Worm (Caenorhabditis elegans): Measurements from ENCODE around the gene Y57G11C.14.

DNA sequence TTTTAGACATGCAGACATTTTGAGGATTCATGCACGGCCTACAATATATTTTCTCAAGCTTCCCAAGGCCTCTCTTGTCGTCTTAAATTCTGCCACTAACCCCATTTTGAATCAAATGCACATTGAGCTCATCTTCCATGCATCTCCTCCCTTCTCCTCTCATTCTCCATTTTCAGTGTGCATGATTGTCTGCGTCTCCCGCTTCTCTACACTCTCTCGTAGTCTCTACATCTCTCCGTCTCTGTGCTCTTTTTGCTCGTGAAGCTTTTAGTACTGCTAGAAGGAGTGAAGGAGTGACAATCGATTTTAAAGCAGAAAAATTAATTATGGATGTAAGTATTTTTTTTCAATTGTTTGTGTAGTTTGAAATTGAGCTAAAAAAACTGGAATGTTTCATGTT lies 37.8 kb downstream of the Y57G11C.14 start, which contains the start of gene Y57G11C.22:
- TF ChIP-seq nhr-237 (tag; optimal IDR thresholded peaks at IDR 0.05) (no peak), ceh-82 (tag; optimal IDR thresholded peaks at IDR 0.05) (no peak), ztf-11 (tag; optimal IDR thresholded peaks at IDR 0.05) (no peak), nhr-77 (tag; optimal IDR thresholded peaks at IDR 0.05) (no peak), fkh-10 (GFP tag; optimal IDR thresholded peaks at IDR 0.05) (no peak), unc-62 (GFP tag; optimal IDR thresholded peaks at IDR 0.05) (no peak), ceh-9 (tag; optimal IDR thresholded peaks at IDR 0.05) (no peak), lsy-12 (tag; optimal IDR thresholded peaks at IDR 0.05) (no peak)

Measured in whole organism, L3 larva.